Worm (Caenorhabditis elegans) whole organism, young adult: ENCODE data around the gene puf-11.

ENCODE experiments used
- Y67H2A.10 ChIP-seq: fragments of 200-800 bp; sonication (Bioruptor generic); conservative IDR thresholded peaks from 2 replicates; pipeline ENCODE4 v1.3.6; 2022; ENCODE audit warnings: missing genetic modification reagents, missing genetic modification characterization, missing compliant biosample characterization
- ZK185.1 ChIP-seq: sonication (generic microtip); optimal IDR thresholded peaks from 2 replicates; lab custom pipeline; 2016; ENCODE audit warnings: mild to moderate bottlenecking, missing genetic modification characterization, missing compliant biosample characterization; ENCODE audit not compliant: poor library complexity, severe bottlenecking
- attf-5 ChIP-seq: fragments of 200-800 bp; sonication (Bioruptor generic); optimal IDR thresholded peaks from 2 replicates; lab custom pipeline; 2018; ENCODE audit warnings: mild to moderate bottlenecking, missing genetic modification characterization, missing compliant biosample characterization
- attf-6 ChIP-seq: fragments of 200-800 bp; sonication (Bioruptor generic); IDR thresholded peaks from 2 replicates; pipeline ENCODE4 v1.3.6; 2022; ENCODE audit warnings: missing genetic modification reagents, missing genetic modification characterization, missing compliant biosample characterization
- let-526 ChIP-seq: fragments of 200-800 bp; sonication (Bioruptor generic); IDR thresholded peaks from 2 replicates; pipeline ENCODE4 v1.3.6; 2022; ENCODE audit warnings: missing genetic modification reagents, missing genetic modification characterization, missing compliant biosample characterization
- snpc-1.1 ChIP-seq: sonication (generic microtip); optimal IDR thresholded peaks from 2 replicates; lab custom pipeline; 2017; ENCODE audit warnings: missing genetic modification characterization, mild to moderate bottlenecking, missing compliant biosample characterization, antibody characterized with exemption, moderate library complexity, missing genotype, missing genetic modification reagents; ENCODE audit not compliant: insufficient read depth
- snpc-1.3 ChIP-seq: sonication (generic microtip); optimal IDR thresholded peaks from 2 replicates; lab custom pipeline; 2017; ENCODE audit warnings: missing genetic modification characterization, mild to moderate bottlenecking, missing compliant biosample characterization, antibody characterized with exemption, moderate library complexity, missing genotype, missing genetic modification reagents; ENCODE audit not compliant: insufficient read depth
- sptf-2 ChIP-seq: fragments of 200-800 bp; sonication (Bioruptor generic); optimal IDR thresholded peaks from 2 replicates; lab custom pipeline; 2018; ENCODE audit warnings: mild to moderate bottlenecking, missing genetic modification characterization, missing compliant biosample characterization

ce11 chrIV:6417612-6418011 lies 3.8 kb upstream of the puf-11 start:
- TF ChIP-seq Y67H2A.10: no peak
- TF ChIP-seq snpc-1.3 (tag; lab: Kevin White, UChicago): no peak
- TF ChIP-seq ZK185.1 (tag; lab: Kevin White, UChicago): no peak
- TF ChIP-seq attf-5 (GFP tag; lab: Kevin White, UChicago): no peak
- 0 out of 2 replicates have a peak, but pooled peaks have one; percentile 52 for TF ChIP-seq attf-6 (GFP tag; lab: Robert Waterston, UW)
- TF ChIP-seq sptf-2: no peak
- TF ChIP-seq let-526 (GFP tag; lab: Robert Waterston, UW): no peak
- no peak for TF ChIP-seq snpc-1.1 (tag; lab: Kevin White, UChicago)
